Fruit fly (Drosophila melanogaster) whole organism, adult: ENCODE data around the gene Klp67A.

ENCODE experiments used
- CG11617 ChIP-seq: fragments of 200-800 bp; sonication (Bioruptor generic); optimal IDR thresholded peaks from 2 replicates; lab custom pipeline; 2017; ENCODE audit warnings: mild to moderate bottlenecking, missing biosample characterization, missing genetic modification reagents, missing genetic modification characterization
- CG12768 ChIP-seq: fragments of 200-800 bp; sonication (Bioruptor generic); optimal IDR thresholded peaks from 2 replicates; lab custom pipeline; 2017; ENCODE audit warnings: missing biosample characterization, missing genetic modification characterization, mild to moderate bottlenecking, moderate library complexity, missing genetic modification reagents
- CG14711 ChIP-seq: fragments of 200-800 bp; sonication (Bioruptor generic); optimal IDR thresholded peaks from 2 replicates; lab custom pipeline; 2018; ENCODE audit warnings: missing biosample characterization, mild to moderate bottlenecking, missing genetic modification characterization, moderate library complexity
- CG1620 ChIP-seq: fragments of 200-800 bp; sonication (Bioruptor generic); optimal IDR thresholded peaks from 2 replicates; lab custom pipeline; 2016; ENCODE audit warnings: missing biosample characterization, missing genetic modification characterization
- CG33017 ChIP-seq: fragments of 200-800 bp; sonication (Bioruptor generic); optimal IDR thresholded peaks from 2 replicates; lab custom pipeline; 2018; ENCODE audit warnings: missing biosample characterization, mild to moderate bottlenecking, missing genetic modification characterization, moderate library complexity
- CG5204 ChIP-seq: fragments of 200-800 bp; sonication (Bioruptor generic); optimal IDR thresholded peaks from 2 replicates; lab custom pipeline; 2016; ENCODE audit warnings: missing biosample characterization, missing genetic modification characterization
- CG7045 ChIP-seq: fragments of 200-800 bp; sonication (Bioruptor generic); optimal IDR thresholded peaks from 2 replicates; lab custom pipeline; 2017; ENCODE audit warnings: missing biosample characterization, mild to moderate bottlenecking, missing genetic modification characterization
- CG7101 ChIP-seq: fragments of 200-800 bp; sonication (Bioruptor generic); optimal IDR thresholded peaks from 2 replicates; lab custom pipeline; 2018; ENCODE audit warnings: missing biosample characterization, mild to moderate bottlenecking, missing genetic modification characterization, moderate library complexity
- Clk ChIP-seq: fragments of 200-800 bp; sonication (Bioruptor generic); optimal IDR thresholded peaks from 2 replicates; lab custom pipeline; 2017; ENCODE audit warnings: missing biosample characterization, missing genetic modification characterization
- Crg-1 ChIP-seq: fragments of 200-800 bp; sonication (Bioruptor generic); optimal IDR thresholded peaks from 2 replicates; lab custom pipeline; 2016; ENCODE audit warnings: missing biosample characterization, missing genetic modification characterization
- Hr96 ChIP-seq: fragments of 200-800 bp; sonication (Bioruptor generic); optimal IDR thresholded peaks from 2 replicates; lab custom pipeline; 2016; ENCODE audit warnings: missing biosample characterization, missing genetic modification characterization
- Mnt ChIP-seq: fragments of 200-800 bp; sonication (Bioruptor generic); optimal IDR thresholded peaks from 2 replicates; lab custom pipeline; 2016; ENCODE audit warnings: missing biosample characterization, mild to moderate bottlenecking, missing genetic modification characterization
- bab1 ChIP-seq: fragments of 200-800 bp; sonication (Bioruptor generic); optimal IDR thresholded peaks from 3 replicates; lab custom pipeline; 2019; ENCODE audit warnings: missing biosample characterization, mild to moderate bottlenecking, missing genetic modification characterization, moderate library complexity
- cic ChIP-seq: fragments of 200-800 bp; sonication (Bioruptor generic); optimal IDR thresholded peaks from 2 replicates; lab custom pipeline; 2017; ENCODE audit warnings: missing biosample characterization, mild to moderate bottlenecking, missing genetic modification characterization, moderate library complexity
- cnc ChIP-seq, 2 experiments: fragments of >200 bp; optimal IDR thresholded peaks; 2 replicates each; lab custom pipeline; 2017
- kay ChIP-seq: fragments of 200-800 bp; sonication (Bioruptor generic); peaks from one replicate; lab custom pipeline; 2016; ENCODE audit warnings: missing biosample characterization, missing genetic modification characterization, borderline replicate concordance
- ovo ChIP-seq: fragments of 200-800 bp; sonication (Bioruptor generic); optimal IDR thresholded peaks from 2 replicates; lab custom pipeline; 2016; ENCODE audit warnings: missing biosample characterization, missing genetic modification characterization
- pad ChIP-seq: fragments of 200-800 bp; sonication (Bioruptor generic); optimal IDR thresholded peaks from 3 replicates; lab custom pipeline; 2017; ENCODE audit warnings: missing biosample characterization, missing genetic modification characterization, mild to moderate bottlenecking, moderate library complexity, missing genetic modification reagents
- tj ChIP-seq: fragments of 200-800 bp; sonication (Bioruptor generic); optimal IDR thresholded peaks from 3 replicates; lab custom pipeline; 2017; ENCODE audit warnings: missing biosample characterization, mild to moderate bottlenecking, missing genetic modification characterization, moderate library complexity
- toe ChIP-seq: fragments of 200-800 bp; sonication (Bioruptor generic); optimal IDR thresholded peaks from 2 replicates; lab custom pipeline; 2016; ENCODE audit warnings: missing biosample characterization, missing genetic modification characterization

Klp67A gene

dm6 chr3L:9338510-9338909 is 28.3 kb downstream of the Klp67A start, which contains the start of gene PGRP-LC:
Gene PGRP-LC (plus strand): TSS chr3L:9338810.
- no peak for TF ChIP-seq CG7045 (GFP tag; lab: Kevin White, UChicago)
- no peak for TF ChIP-seq Hr96 (GFP tag; lab: Kevin White, UChicago)
- no peak for TF ChIP-seq cnc (optimal IDR thresholded peaks at IDR 0.05; lab: Kevin White, UChicago)
- TF ChIP-seq bab1 (GFP tag; lab: Kevin White, UChicago): no peak

- TF ChIP-seq cic (GFP tag; lab: Kevin White, UChicago) (peak; percentile 51), Clk (GFP tag; lab: Kevin White, UChicago) (no peak)
Measured at dm6 chr3L:9337942-9338468, 28.8 kb downstream of the Klp67A start.

dm6 chr3L:9335711-9336110 is 31.1 kb downstream of the Klp67A start:
- TF ChIP-seq cic (GFP tag; lab: Kevin White, UChicago) (peak; percentile 98), tj (GFP tag; lab: Kevin White, UChicago) (peak; percentile 7), toe (GFP tag; lab: Kevin White, UChicago) (no peak), CG33017 (peak; percentile 38), pad (GFP tag; lab: Kevin White, UChicago) (peak; percentile 59), Clk (GFP tag; lab: Kevin White, UChicago) (peak; percentile 6), CG11617 (peak; percentile 5), CG7045 (GFP tag; lab: Kevin White, UChicago) (peak; percentile 32), ovo (GFP tag; lab: Kevin White, UChicago) (peak; percentile 41), CG14711 (no peak), CG5204 (no peak), Hr96 (GFP tag; lab: Kevin White, UChicago) (no peak), cnc (optimal IDR thresholded peaks at IDR 0.05; lab: Kevin White, UChicago) (peak in 1 of 2 experiments; percentile 52), Mnt (peak; percentile 11), kay (GFP tag; lab: Kevin White, UChicago) (peak; percentile 85), bab1 (GFP tag; lab: Kevin White, UChicago) (no peak), CG12768 (GFP tag; lab: Kevin White, UChicago) (peak; percentile 90), CG7101 (tag; lab: Kevin White, UChicago) (peak; percentile 1), CG1620 (GFP tag; lab: Kevin White, UChicago) (no peak), Crg-1 (GFP tag; lab: Kevin White, UChicago) (no peak)

- TF ChIP-seq CG7101 (tag; lab: Kevin White, UChicago): peak; percentile 29
- peak; percentile 34 for TF ChIP-seq toe (GFP tag; lab: Kevin White, UChicago)
- TF ChIP-seq ovo (GFP tag; lab: Kevin White, UChicago): no peak
- peak; percentile 12 for TF ChIP-seq CG1620 (GFP tag; lab: Kevin White, UChicago)
- peak; percentile 83 for TF ChIP-seq kay (GFP tag; lab: Kevin White, UChicago)
- TF ChIP-seq CG5204: peak; percentile 23
- TF ChIP-seq cnc (optimal IDR thresholded peaks at IDR 0.05; lab: Kevin White, UChicago): no peak
- peak; percentile 3 for TF ChIP-seq Mnt
- TF ChIP-seq CG14711: no peak
- peak; percentile 47 for TF ChIP-seq cic (GFP tag; lab: Kevin White, UChicago)
Measured at dm6 chr3L:9333745-9334382, 33.0 kb downstream of the Klp67A start, which contains the start of gene PGRP-LA. Gene PGRP-LA (plus strand): TSS chr3L:9334332.
